Fruit fly (Drosophila melanogaster) whole organism, prepupa: ENCODE measurements around the gene CG14507.
A peak's percentile ranks its signal among the peaks of the same experiment; 100 is the strongest.

ENCODE experiments used
- Blimp-1 ChIP-seq: fragments of 200-800 bp; sonication (Bioruptor generic); optimal IDR thresholded peaks from 3 replicates; lab custom pipeline; 2017; ENCODE audit warnings: missing biosample characterization, missing genetic modification characterization, mild to moderate bottlenecking, moderate library complexity, missing genetic modification reagents
- CG10631 ChIP-seq: fragments of 200-800 bp; sonication (Bioruptor generic); optimal IDR thresholded peaks from 2 replicates; lab custom pipeline; 2016; ENCODE audit warnings: missing biosample characterization, missing genetic modification characterization
- CG10669 ChIP-seq: fragments of 200-800 bp; sonication (Bioruptor generic); optimal IDR thresholded peaks from 3 replicates; lab custom pipeline; 2018; ENCODE audit warnings: missing biosample characterization, mild to moderate bottlenecking, missing genetic modification characterization, moderate library complexity
- CG11294 ChIP-seq: fragments of 200-800 bp; sonication (Bioruptor generic); IDR thresholded peaks from 2 replicates; pipeline ENCODE4 v1.3.6; 2022; ENCODE audit warnings: missing biosample characterization, missing genetic modification characterization
- CG11762 ChIP-seq: fragments of 200-800 bp; sonication (Bioruptor generic); optimal IDR thresholded peaks from 3 replicates; lab custom pipeline; 2016; ENCODE audit warnings: missing biosample characterization, missing genetic modification characterization; ENCODE audit not compliant: insufficient read depth
- CG11902 ChIP-seq: fragments of 200-800 bp; sonication (Bioruptor generic); optimal IDR thresholded peaks from 3 replicates; lab custom pipeline; 2016; ENCODE audit warnings: missing biosample characterization, missing genetic modification characterization
- CG1621 ChIP-seq: fragments of 200-800 bp; sonication (Bioruptor generic); optimal IDR thresholded peaks from 3 replicates; lab custom pipeline; 2018; ENCODE audit warnings: missing biosample characterization, mild to moderate bottlenecking, missing genetic modification characterization
- CG16779 ChIP-seq: fragments of 200-800 bp; sonication (Bioruptor generic); optimal IDR thresholded peaks from 3 replicates; lab custom pipeline; 2017; ENCODE audit warnings: missing biosample characterization, mild to moderate bottlenecking, missing genetic modification characterization
- CG3032 ChIP-seq: fragments of 200-800 bp; optimal IDR thresholded peaks from 2 replicates; lab custom pipeline; 2019; ENCODE audit warnings: missing biosample characterization, mild to moderate bottlenecking, missing genetic modification characterization, moderate library complexity
- CG32006 ChIP-seq: fragments of 200-800 bp; sonication (Bioruptor generic); optimal IDR thresholded peaks from 3 replicates; lab custom pipeline; 2017; ENCODE audit warnings: missing biosample characterization, mild to moderate bottlenecking, missing genetic modification characterization
- CG34406 ChIP-seq: fragments of 200-800 bp; sonication (Bioruptor generic); optimal IDR thresholded peaks from 3 replicates; lab custom pipeline; 2016; ENCODE audit warnings: missing biosample characterization, missing genetic modification characterization
- CG3919 ChIP-seq: fragments of 200-800 bp; sonication (Bioruptor generic); optimal IDR thresholded peaks from 3 replicates; lab custom pipeline; 2016; ENCODE audit warnings: missing biosample characterization, missing genetic modification characterization
- CG4318 ChIP-seq: fragments of 200-800 bp; sonication (Bioruptor generic); optimal IDR thresholded peaks from 3 replicates; lab custom pipeline; 2017; ENCODE audit warnings: missing biosample characterization, mild to moderate bottlenecking, missing genetic modification characterization
- CG6163 ChIP-seq: fragments of 200-800 bp; sonication (Bioruptor generic); IDR thresholded peaks from 3 replicates; pipeline ENCODE4 v1.3.6; 2022; ENCODE audit warnings: missing biosample characterization, missing genetic modification characterization
- CG6276 ChIP-seq: fragments of 200-800 bp; sonication (Bioruptor generic); optimal IDR thresholded peaks from 2 replicates; lab custom pipeline; 2017; ENCODE audit warnings: missing biosample characterization, mild to moderate bottlenecking, missing genetic modification characterization
- CG6792 ChIP-seq: fragments of 200-800 bp; sonication (Bioruptor generic); optimal IDR thresholded peaks from 3 replicates; lab custom pipeline; 2016; ENCODE audit warnings: missing biosample characterization, missing genetic modification characterization
- CG6808 ChIP-seq: fragments of 200-800 bp; sonication (Bioruptor generic); optimal IDR thresholded peaks from 3 replicates; lab custom pipeline; 2017; ENCODE audit warnings: missing biosample characterization, missing genetic modification characterization, mild to moderate bottlenecking, moderate library complexity, missing genetic modification reagents
- CG6854 ChIP-seq: fragments of 200-800 bp; sonication (Bioruptor generic); optimal IDR thresholded peaks from 2 replicates; lab custom pipeline; 2017; ENCODE audit warnings: missing biosample characterization, mild to moderate bottlenecking, missing genetic modification characterization
- CG7368 ChIP-seq: fragments of 200-800 bp; sonication (Bioruptor generic); optimal IDR thresholded peaks from 3 replicates; lab custom pipeline; 2016; ENCODE audit warnings: missing biosample characterization, missing genetic modification characterization
- CG8632 ChIP-seq: fragments of 200-800 bp; sonication (Bioruptor generic); optimal IDR thresholded peaks from 3 replicates; lab custom pipeline; 2016; ENCODE audit warnings: missing biosample characterization, missing genetic modification characterization
- CG9139 ChIP-seq: fragments of 200-800 bp; sonication (Bioruptor generic); optimal IDR thresholded peaks from 3 replicates; lab custom pipeline; 2017; ENCODE audit warnings: missing biosample characterization, mild to moderate bottlenecking, missing genetic modification characterization
- Eip75B ChIP-seq: fragments of 200-800 bp; sonication (Bioruptor generic); optimal IDR thresholded peaks from 3 replicates; lab custom pipeline; 2016; ENCODE audit warnings: missing biosample characterization, missing genetic modification characterization
- Eip93F ChIP-seq: fragments of 200-800 bp; sonication (Bioruptor generic); optimal IDR thresholded peaks from 2 replicates; lab custom pipeline; 2016; ENCODE audit warnings: missing biosample characterization, mild to moderate bottlenecking, missing genetic modification characterization
- Ets96B ChIP-seq: fragments of 200-800 bp; optimal IDR thresholded peaks from 2 replicates; lab custom pipeline; 2019; ENCODE audit warnings: missing biosample characterization, mild to moderate bottlenecking, missing genetic modification characterization, moderate library complexity
- Hr38 ChIP-seq: sonication (Bioruptor generic); optimal IDR thresholded peaks from 2 replicates; lab custom pipeline; 2016; ENCODE audit warnings: missing biosample characterization, missing genetic modification characterization
- Hr39 ChIP-seq: fragments of 200-800 bp; sonication (Bioruptor generic); optimal IDR thresholded peaks from 2 replicates; lab custom pipeline; 2016; ENCODE audit warnings: missing biosample characterization, missing genetic modification characterization
- Lpt ChIP-seq: fragments of 200-800 bp; sonication (Bioruptor generic); optimal IDR thresholded peaks from 3 replicates; lab custom pipeline; 2016; ENCODE audit warnings: missing biosample characterization, missing genetic modification characterization
- Met ChIP-seq: fragments of 200-800 bp; sonication (Bioruptor generic); optimal IDR thresholded peaks from 3 replicates; lab custom pipeline; 2016; ENCODE audit warnings: missing biosample characterization, missing genetic modification characterization
- OdsH ChIP-seq: fragments of 200-800 bp; sonication (Bioruptor generic); optimal IDR thresholded peaks from 3 replicates; lab custom pipeline; 2016; ENCODE audit warnings: missing biosample characterization, missing genetic modification characterization
- Sox102F ChIP-seq: fragments of 200-800 bp; sonication (Bioruptor generic); optimal IDR thresholded peaks from 2 replicates; lab custom pipeline; 2016; ENCODE audit warnings: missing biosample characterization, mild to moderate bottlenecking, missing genetic modification characterization
- Sox14 ChIP-seq: fragments of 200-800 bp; sonication (Bioruptor generic); optimal IDR thresholded peaks from 3 replicates; lab custom pipeline; 2016; ENCODE audit warnings: missing biosample characterization, missing genetic modification characterization
- Sox15 ChIP-seq: fragments of 200-800 bp; sonication (Bioruptor generic); optimal IDR thresholded peaks from 3 replicates; lab custom pipeline; 2016; ENCODE audit warnings: missing biosample characterization, missing genetic modification characterization
- acj6 ChIP-seq: fragments of 200-800 bp; sonication (Bioruptor generic); optimal IDR thresholded peaks from 3 replicates; lab custom pipeline; 2016; ENCODE audit warnings: missing biosample characterization, missing genetic modification characterization
- cyc ChIP-seq: fragments of 200-800 bp; sonication (Bioruptor generic); optimal IDR thresholded peaks from 3 replicates; lab custom pipeline; 2016; ENCODE audit warnings: missing biosample characterization, missing genetic modification characterization
- dac ChIP-seq: fragments of 200-800 bp; sonication (Bioruptor generic); optimal IDR thresholded peaks from 2 replicates; lab custom pipeline; 2017; ENCODE audit warnings: missing biosample characterization, mild to moderate bottlenecking, missing genetic modification characterization
- dsx ChIP-seq: fragments of 200-800 bp; optimal IDR thresholded peaks from 3 replicates; lab custom pipeline; 2019; ENCODE audit warnings: missing biosample characterization, mild to moderate bottlenecking, missing genetic modification characterization, moderate library complexity; ENCODE audit not compliant: poor library complexity, severe bottlenecking
- eg ChIP-seq: fragments of 200-800 bp; sonication (Bioruptor generic); IDR thresholded peaks from 3 replicates; pipeline ENCODE4 v1.3.6; 2022; ENCODE audit warnings: missing biosample characterization, missing genetic modification characterization
- esn ChIP-seq: fragments of 200-800 bp; sonication (Bioruptor generic); optimal IDR thresholded peaks from 2 replicates; lab custom pipeline; 2016; ENCODE audit warnings: missing biosample characterization, mild to moderate bottlenecking, missing genetic modification characterization, moderate library complexity
- fd85E ChIP-seq: fragments of 200-800 bp; sonication (Bioruptor generic); optimal IDR thresholded peaks from 3 replicates; lab custom pipeline; 2016; ENCODE audit warnings: missing biosample characterization, missing genetic modification characterization
- fkh ChIP-seq: fragments of 200-800 bp; sonication (Bioruptor generic); optimal IDR thresholded peaks from 3 replicates; lab custom pipeline; 2017; ENCODE audit warnings: missing biosample characterization, mild to moderate bottlenecking, missing genetic modification characterization, moderate library complexity
- lz ChIP-seq: fragments of 200-800 bp; sonication (Bioruptor generic); optimal IDR thresholded peaks from 3 replicates; lab custom pipeline; 2016; ENCODE audit warnings: missing biosample characterization, missing genetic modification characterization
- pdm3 ChIP-seq: fragments of 200-800 bp; sonication (Bioruptor generic); optimal IDR thresholded peaks from 3 replicates; lab custom pipeline; 2016; ENCODE audit warnings: missing biosample characterization, missing genetic modification characterization
- svp ChIP-seq: fragments of 200-800 bp; sonication (Bioruptor generic); peaks from one replicate; lab custom pipeline; 2016; ENCODE audit warnings: missing biosample characterization, missing genetic modification characterization
- vri ChIP-seq: fragments of 200-800 bp; sonication (Bioruptor generic); optimal IDR thresholded peaks from 3 replicates; lab custom pipeline; 2016; ENCODE audit warnings: missing biosample characterization, mild to moderate bottlenecking, missing genetic modification characterization

The CG14507 gene

DNA sequence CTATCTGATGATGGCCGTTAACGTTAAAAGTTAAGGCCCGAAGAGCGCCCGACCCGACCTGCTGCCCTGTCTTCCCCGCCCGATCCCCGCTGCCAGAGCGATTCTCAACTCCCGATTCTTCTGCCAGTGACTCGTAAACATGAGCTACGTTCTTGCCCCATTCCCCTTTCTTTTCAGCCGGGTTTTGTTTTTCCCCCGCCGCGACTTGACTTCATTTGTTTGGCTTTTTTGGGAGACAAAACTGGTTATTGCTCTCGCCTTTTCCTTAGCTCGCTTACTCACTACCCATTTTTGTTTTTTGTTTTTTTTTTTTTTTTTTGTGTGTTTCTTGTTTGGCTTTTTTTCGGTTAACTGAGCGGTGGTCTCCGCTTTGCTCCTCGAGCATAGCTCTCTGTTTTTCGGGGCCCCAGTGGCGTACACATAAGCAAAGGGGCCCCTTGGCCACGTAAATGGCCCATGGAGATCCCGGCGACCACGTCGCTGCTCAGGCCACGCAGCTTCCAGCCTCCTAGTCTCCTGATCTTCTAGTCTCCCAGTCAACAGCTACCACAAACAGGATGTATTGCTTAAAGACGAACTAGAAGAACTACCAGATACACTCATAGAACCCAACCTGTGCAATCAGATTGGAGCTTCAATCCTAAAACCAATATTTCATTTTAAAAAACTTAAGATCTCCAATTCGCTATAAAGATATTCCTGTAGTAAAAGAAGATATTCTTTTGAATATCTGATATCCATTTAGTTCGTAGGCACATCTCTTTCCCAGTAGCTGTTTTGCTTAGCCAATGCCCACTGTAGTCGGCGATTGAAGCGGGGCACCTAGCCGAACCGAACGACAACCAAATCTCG is 16.8 kb downstream of the CG14507 start (continued):
- TF ChIP-seq vri (GFP tag; lab: Kevin White, UChicago) (peak; percentile 56), CG6276 (peak; percentile 87), acj6 (GFP tag; lab: Kevin White, UChicago) (peak; percentile 67), CG8632 (GFP tag; lab: Kevin White, UChicago) (peak; percentile 47), CG1621 (tag; lab: Kevin White, UChicago) (peak; percentile 60), CG10669 (GFP tag; lab: Kevin White, UChicago) (peak; percentile 62), CG11902 (no peak), Ets96B (peak; percentile 67), Sox15 (GFP tag; lab: Kevin White, UChicago) (peak; percentile 48), CG7368 (GFP tag; lab: Kevin White, UChicago) (peak; percentile 19), CG3032 (tag; lab: Kevin White, UChicago) (peak; percentile 60), CG32006 (peak; percentile 90), Eip93F (no peak)
- TF ChIP-seq, all 60 proteins: peak for 54

DNA sequence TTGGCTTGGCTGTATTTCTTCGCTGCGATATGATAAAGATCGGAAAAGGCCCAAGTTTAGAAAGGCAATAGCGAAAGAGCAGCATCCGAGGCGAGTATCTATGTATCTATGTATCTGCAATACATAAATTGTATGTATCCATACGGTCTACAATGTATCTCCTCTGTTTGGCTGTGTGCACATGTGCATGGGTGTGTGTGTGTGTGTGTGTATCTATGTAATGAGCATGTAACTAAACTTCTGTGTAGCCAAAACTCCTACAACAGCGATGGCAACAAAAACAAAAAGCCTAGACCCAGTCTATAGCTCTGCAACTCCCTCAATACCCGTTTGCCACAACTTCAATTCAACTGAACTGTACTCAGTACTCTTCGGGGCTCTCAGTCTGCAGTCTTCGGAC is 17.4 kb downstream of the CG14507 start:
- no peak for TF ChIP-seq Blimp-1
- TF ChIP-seq dsx (GFP tag; lab: Kevin White, UChicago), result peak; percentile 95

- peak; percentile 77 for TF ChIP-seq Lpt (GFP tag; lab: Kevin White, UChicago)
- peak; percentile 77 for TF ChIP-seq CG11294 (GFP tag; lab: Robert Waterston, UW)
- no peak for TF ChIP-seq CG6854 (GFP tag; lab: Kevin White, UChicago)
- TF ChIP-seq dac (GFP tag; lab: Kevin White, UChicago), result peak; percentile 88
- peak; percentile 88 for TF ChIP-seq CG6276
- peak; percentile 93 for TF ChIP-seq CG6163
- peak; percentile 74 for TF ChIP-seq acj6 (GFP tag; lab: Kevin White, UChicago)
- TF ChIP-seq CG7368 (GFP tag; lab: Kevin White, UChicago), result peak; percentile 55
- TF ChIP-seq CG16779, result peak; percentile 64
- TF ChIP-seq CG9139 (GFP tag; lab: Kevin White, UChicago), result peak; percentile 59
- peak; percentile 82 for TF ChIP-seq dsx (GFP tag; lab: Kevin White, UChicago)
- TF ChIP-seq CG34406 (GFP tag; lab: Kevin White, UChicago), result peak; percentile 50
- TF ChIP-seq CG6792 (GFP tag; lab: Kevin White, UChicago), result peak; percentile 48
- peak; percentile 73 for TF ChIP-seq svp
- peak; percentile 59 for TF ChIP-seq Sox102F (GFP tag; lab: Kevin White, UChicago)
- peak; percentile 95 for TF ChIP-seq CG32006
- peak; percentile 86 for TF ChIP-seq CG10631
- peak; percentile 79 for TF ChIP-seq CG3919 (GFP tag; lab: Kevin White, UChicago)
- peak; percentile 41 for TF ChIP-seq Hr39 (GFP tag; lab: Kevin White, UChicago)
- TF ChIP-seq CG6808 (GFP tag; lab: Kevin White, UChicago), result peak; percentile 73
- TF ChIP-seq fkh (GFP tag; lab: Kevin White, UChicago), result no peak
- peak; percentile 72 for TF ChIP-seq esn (GFP tag; lab: Kevin White, UChicago)
- peak; percentile 25 for TF ChIP-seq cyc (GFP tag; lab: Kevin White, UChicago)
- peak; percentile 81 for TF ChIP-seq pdm3
- peak; percentile 22 for TF ChIP-seq vri (GFP tag; lab: Kevin White, UChicago)
- peak; percentile 73 for TF ChIP-seq CG10669 (GFP tag; lab: Kevin White, UChicago)
- TF ChIP-seq eg, result peak; percentile 96
- peak; percentile 53 for TF ChIP-seq CG11762 (GFP tag; lab: Kevin White, UChicago)
- TF ChIP-seq lz (GFP tag; lab: Kevin White, UChicago), result peak; percentile 61
- peak; percentile 84 for TF ChIP-seq Ets96B
- TF ChIP-seq CG4318 (GFP tag; lab: Kevin White, UChicago), result peak; percentile 89
- TF ChIP-seq Eip93F, result no peak
- TF ChIP-seq OdsH (GFP tag; lab: Kevin White, UChicago), result peak; percentile 80
- peak; percentile 81 for TF ChIP-seq Eip75B (GFP tag; lab: Kevin White, UChicago)
- TF ChIP-seq CG11902, result peak; percentile 5
- TF ChIP-seq CG8632 (GFP tag; lab: Kevin White, UChicago), result peak; percentile 58
- TF ChIP-seq fd85E (GFP tag; lab: Kevin White, UChicago), result no peak
- no peak for TF ChIP-seq Hr38 (GFP tag; lab: Kevin White, UChicago)
- TF ChIP-seq Sox14, result peak; percentile 83
- peak; percentile 77 for TF ChIP-seq Met (GFP tag; lab: Kevin White, UChicago)
These were observed 19.5 kb downstream of the CG14507 start for dm6 chr3R:29207996-29208395.
